Worm (Caenorhabditis elegans) whole organism, L2 larva: ENCODE measurements around the gene wdr-5.2.

Experiments used
- C34F6.9 ChIP-seq: fragments of 150-350 bp; optimal IDR thresholded peaks from 2 replicates; lab custom pipeline; 2014; ENCODE audit warnings: missing biosample characterization, missing genetic modification characterization
- F13H6.1 ChIP-seq: sonication (generic microtip); optimal IDR thresholded peaks from 2 replicates; lab custom pipeline; 2016; ENCODE audit warnings: missing genetic modification characterization, missing compliant biosample characterization
- R02D3.7 ChIP-seq: fragments of 150-350 bp; optimal IDR thresholded peaks from 2 replicates; lab custom pipeline; 2014; ENCODE audit warnings: missing biosample characterization, missing genetic modification characterization
- aly-2 ChIP-seq: fragments of 150-350 bp; optimal IDR thresholded peaks from 2 replicates; lab custom pipeline; 2014; ENCODE audit warnings: missing biosample characterization, missing genetic modification characterization
- ama-1 ChIP-seq: fragments of 150-350 bp; optimal IDR thresholded peaks from 2 replicates; lab custom pipeline; 2018; ENCODE audit warnings: inconsistent platforms
- blmp-1 ChIP-seq: sonication (generic microtip); optimal IDR thresholded peaks from 2 replicates; lab custom pipeline; 2017; ENCODE audit warnings: missing genetic modification characterization, mild to moderate bottlenecking, missing compliant biosample characterization, antibody characterized with exemption, moderate library complexity; ENCODE audit not compliant: insufficient read depth
- ceh-82 ChIP-seq: fragments of 150-350 bp; optimal IDR thresholded peaks from 2 replicates; lab custom pipeline; 2014; ENCODE audit warnings: missing biosample characterization, missing genetic modification characterization
- crh-2 ChIP-seq: sonication (generic microtip); optimal IDR thresholded peaks from 2 replicates; lab custom pipeline; 2017; ENCODE audit warnings: missing biosample characterization, missing genetic modification characterization
- dmd-4 ChIP-seq: sonication (generic microtip); optimal IDR thresholded peaks from 2 replicates; lab custom pipeline; 2017; ENCODE audit warnings: missing biosample characterization, missing genetic modification characterization
- egl-27 ChIP-seq: sonication (generic microtip); optimal IDR thresholded peaks from 3 replicates; lab custom pipeline; 2017; ENCODE audit warnings: missing biosample characterization, missing genetic modification reagents, missing genetic modification characterization
- elt-1 ChIP-seq: fragments of 150-350 bp; optimal IDR thresholded peaks from 2 replicates; lab custom pipeline; 2014; ENCODE audit warnings: missing biosample characterization, missing genetic modification characterization
- gmeb-1 ChIP-seq: fragments of 150-350 bp; optimal IDR thresholded peaks from 2 replicates; lab custom pipeline; 2014; ENCODE audit warnings: missing biosample characterization, missing genetic modification characterization
- lin-11 ChIP-seq: fragments of 150-350 bp; sonication (generic microtip); optimal IDR thresholded peaks from 2 replicates; lab custom pipeline; 2014; ENCODE audit warnings: missing biosample characterization, missing genetic modification characterization, inconsistent platforms, mixed read lengths
- lin-13 ChIP-seq: fragments of 150-350 bp; optimal IDR thresholded peaks from 2 replicates; lab custom pipeline; 2014; ENCODE audit warnings: missing biosample characterization, missing genetic modification reagents, missing genetic modification characterization
- lin-39 ChIP-seq: fragments of 150-350 bp; optimal IDR thresholded peaks from 2 replicates; lab custom pipeline; 2014; ENCODE audit warnings: missing biosample characterization, missing genetic modification reagents, missing genetic modification characterization
- lsy-2 ChIP-seq, 2 experiments: fragments of 150-350 bp in 1 of 2; sonication (generic microtip) in 1 of 2; optimal IDR thresholded peaks; 2 replicates each; lab custom pipeline; 2014 to 2017; ENCODE audit warnings: missing biosample characterization in 2 of 2, missing genetic modification characterization in 2 of 2
- mbf-1 ChIP-seq: sonication (generic microtip); optimal IDR thresholded peaks from 2 replicates; lab custom pipeline; 2017; ENCODE audit warnings: missing biosample characterization, missing genetic modification characterization
- nhr-10 ChIP-seq: sonication (generic microtip); optimal IDR thresholded peaks from 2 replicates; lab custom pipeline; 2017; ENCODE audit warnings: missing biosample characterization, missing genetic modification characterization
- nhr-11 ChIP-seq: fragments of 150-350 bp; optimal IDR thresholded peaks from 2 replicates; lab custom pipeline; 2014; ENCODE audit warnings: missing biosample characterization, missing genetic modification characterization
- nhr-12 ChIP-seq: fragments of 150-350 bp; optimal IDR thresholded peaks from 2 replicates; lab custom pipeline; 2014; ENCODE audit warnings: missing biosample characterization, missing genetic modification characterization
- nhr-129 ChIP-seq: fragments of 150-350 bp; optimal IDR thresholded peaks from 2 replicates; lab custom pipeline; 2014; ENCODE audit warnings: missing biosample characterization, missing genetic modification characterization
- nhr-25 ChIP-seq: fragments of 150-350 bp; sonication (generic microtip); optimal IDR thresholded peaks from 3 replicates; lab custom pipeline; 2014; ENCODE audit warnings: missing biosample characterization, missing genetic modification characterization
- nhr-6 ChIP-seq: fragments of 150-350 bp; optimal IDR thresholded peaks from 2 replicates; lab custom pipeline; 2014; ENCODE audit warnings: missing biosample characterization, missing genetic modification characterization
- nhr-77 ChIP-seq: fragments of 150-350 bp; optimal IDR thresholded peaks from 2 replicates; lab custom pipeline; 2014; ENCODE audit warnings: missing biosample characterization, missing genetic modification characterization
- peb-1 ChIP-seq: fragments of 150-350 bp; optimal IDR thresholded peaks from 2 replicates; lab custom pipeline; 2014; ENCODE audit warnings: missing biosample characterization, missing genetic modification characterization
- sem-4 ChIP-seq: fragments of 150-350 bp; optimal IDR thresholded peaks from 2 replicates; lab custom pipeline; 2014; ENCODE audit warnings: missing biosample characterization, missing genetic modification reagents, missing genetic modification characterization
- sma-3 ChIP-seq: sonication (generic microtip); optimal IDR thresholded peaks from 2 replicates; lab custom pipeline; 2016; ENCODE audit warnings: missing genetic modification reagents, missing genetic modification characterization, missing compliant biosample characterization
- sma-9 ChIP-seq, 2 experiments: fragments of 150-350 bp in 1 of 2; sonication (generic microtip) in 1 of 2; optimal IDR thresholded peaks; 2 replicates each; lab custom pipeline; 2014 to 2016; ENCODE audit warnings: missing genetic modification characterization in 2 of 2, mild to moderate bottlenecking in 1 of 2, missing biosample characterization in 1 of 2, missing compliant biosample characterization in 1 of 2, missing genetic modification reagents in 1 of 2, moderate library complexity in 1 of 2
- snpc-4 ChIP-seq: fragments of 150-350 bp; optimal IDR thresholded peaks from 2 replicates; lab custom pipeline; 2014; ENCODE audit warnings: missing biosample characterization, missing genetic modification characterization
- unc-39 ChIP-seq: fragments of 150-350 bp; optimal IDR thresholded peaks from 2 replicates; lab custom pipeline; 2014; ENCODE audit warnings: missing biosample characterization, missing genetic modification characterization
- unc-55 ChIP-seq: fragments of 150-350 bp; sonication (generic microtip); optimal IDR thresholded peaks from 3 replicates; lab custom pipeline; 2014; ENCODE audit warnings: missing biosample characterization, missing genetic modification reagents, missing genetic modification characterization
- unc-62 ChIP-seq: fragments of 150-350 bp; optimal IDR thresholded peaks from 2 replicates; lab custom pipeline; 2014; ENCODE audit warnings: missing biosample characterization, missing genetic modification reagents, missing genetic modification characterization
- zag-1 ChIP-seq: fragments of 150-350 bp; optimal IDR thresholded peaks from 2 replicates; lab custom pipeline; 2014; ENCODE audit warnings: missing biosample characterization, missing genetic modification characterization
- ztf-1 ChIP-seq: fragments of 200-800 bp; sonication (Bioruptor generic); conservative IDR thresholded peaks from 2 replicates; pipeline ENCODE4 v1.3.6; 2022; ENCODE audit warnings: missing genetic modification characterization, missing compliant biosample characterization
- ztf-11 ChIP-seq: sonication (generic microtip); optimal IDR thresholded peaks from 2 replicates; lab custom pipeline; 2017; ENCODE audit warnings: missing biosample characterization, missing genetic modification characterization

The wdr-5.2 gene

ce11 chrX:14339723-14340122 lies 10.2 kb upstream of the wdr-5.2 start:
- no peak for TF ChIP-seq C34F6.9 (tag; lab: Kevin White, UChicago)
- TF ChIP-seq ztf-1 (GFP tag; lab: Robert Waterston, UW): no peak
- TF ChIP-seq nhr-77 (tag; lab: Kevin White, UChicago): no peak
- no peak for TF ChIP-seq aly-2 (tag; lab: Kevin White, UChicago)
- no peak for TF ChIP-seq lin-11
- TF ChIP-seq unc-39 (tag; lab: Kevin White, UChicago): no peak

- TF ChIP-seq zag-1 (tag; lab: Kevin White, UChicago) (no peak), sma-3 (GFP tag; lab: Kevin White, UChicago) (no peak), nhr-25 (tag; lab: Kevin White, UChicago) (no peak), nhr-6 (tag; lab: Kevin White, UChicago) (no peak), crh-2 (no peak), ztf-11 (no peak), nhr-11 (tag; lab: Kevin White, UChicago) (no peak), lin-13 (GFP tag; lab: Kevin White, UChicago) (no peak), sem-4 (tag; lab: Kevin White, UChicago) (no peak), mbf-1 (tag; lab: Kevin White, UChicago) (no peak), unc-62 (no peak), nhr-129 (tag; lab: Kevin White, UChicago) (no peak), dmd-4 (tag; lab: Kevin White, UChicago) (no peak), snpc-4 (tag; lab: Kevin White, UChicago) (no peak), elt-1 (tag; lab: Kevin White, UChicago) (no peak)
- TF ChIP-seq, all 48 proteins: peak for 0
These were observed 9.5 kb upstream of the wdr-5.2 start, which contains the start of gene sel-7 for ce11 chrX:14340381-14340780. TSS of gene sel-7 (minus strand) at chrX:14340481.

ce11 chrX:14347573-14347972 lies 2.3 kb upstream of the wdr-5.2 start, which contains the start of gene K04G11.3:
TSS of gene K04G11.3 (minus strand) at chrX:14347673.
- TF ChIP-seq aly-2 (tag; lab: Kevin White, UChicago) (no peak), lin-39 (tag; lab: Kevin White, UChicago) (no peak), nhr-10 (tag; lab: Kevin White, UChicago) (no peak), zag-1 (tag; lab: Kevin White, UChicago) (no peak), ztf-11 (no peak), gmeb-1 (tag; lab: Kevin White, UChicago) (no peak), R02D3.7 (tag; lab: Kevin White, UChicago) (no peak)

- TF ChIP-seq blmp-1: no peak
- TF ChIP-seq nhr-25 (tag; lab: Kevin White, UChicago): no peak
- TF ChIP-seq crh-2: no peak
- no peak for TF ChIP-seq ama-1 (lab: Kevin White, UChicago)
- TF ChIP-seq lsy-2 (tag; optimal IDR thresholded peaks at IDR 0.05; lab: Kevin White, UChicago): no peak
- TF ChIP-seq nhr-10 (tag; lab: Kevin White, UChicago): no peak
- no peak for TF ChIP-seq unc-55 (GFP tag; lab: Kevin White, UChicago)
- no peak for TF ChIP-seq ceh-82 (tag; lab: Kevin White, UChicago)
- no peak for TF ChIP-seq peb-1 (tag; lab: Kevin White, UChicago)
- TF ChIP-seq nhr-77 (tag; lab: Kevin White, UChicago): no peak
- no peak for TF ChIP-seq egl-27 (tag; lab: Kevin White, UChicago)
- no peak for TF ChIP-seq nhr-6 (tag; lab: Kevin White, UChicago)
- no peak for TF ChIP-seq nhr-12 (tag; lab: Kevin White, UChicago)
- no peak for TF ChIP-seq ztf-1 (GFP tag; lab: Robert Waterston, UW)
- TF ChIP-seq, all 48 proteins: peak for 0
These were observed 5.1 kb downstream of the wdr-5.2 start for ce11 chrX:14355034-14355433.

- TF ChIP-seq unc-62 (no peak), lsy-2 (tag; optimal IDR thresholded peaks at IDR 0.05; lab: Kevin White, UChicago) (peak in 1 of 2 experiments; percentile 46), crh-2 (peak; percentile 17), C34F6.9 (tag; lab: Kevin White, UChicago) (peak; percentile 47), egl-27 (tag; lab: Kevin White, UChicago) (peak; percentile 43), ceh-82 (tag; lab: Kevin White, UChicago) (no peak), nhr-6 (tag; lab: Kevin White, UChicago) (no peak), F13H6.1 (tag; lab: Kevin White, UChicago) (peak; percentile 38), sma-9 (GFP tag; optimal IDR thresholded peaks at IDR 0.05; lab: Kevin White, UChicago) (peak; percentile 75), sma-9 (tag; optimal IDR thresholded peaks at IDR 0.05; lab: Kevin White, UChicago) (no peak)
These were observed 6.9 kb downstream of the wdr-5.2 start for ce11 chrX:14356683-14357287.
